Worm (Caenorhabditis elegans) whole organism, young adult: Measurements from ENCODE around the gene sbt-1.

Experiments used
- D2030.7 ChIP-seq: fragments of 200-800 bp; sonication (Bioruptor generic); IDR thresholded peaks from 2 replicates; pipeline ENCODE4 v1.3.6; 2022; ENCODE audit warnings: missing genetic modification reagents, missing genetic modification characterization, missing compliant biosample characterization
- T26A5.8 ChIP-seq: sonication (generic microtip); optimal IDR thresholded peaks from 2 replicates; lab custom pipeline; 2016; ENCODE audit warnings: missing genetic modification characterization, missing compliant biosample characterization
- ama-1 ChIP-seq, 3 experiments: fragments of 150-350 bp in 1 of 3; sonication (generic microtip) in 2 of 3; optimal IDR thresholded peaks; 2 replicates each; lab custom pipeline; 2014 to 2018; ENCODE audit warnings: missing biosample characterization in 2 of 3, missing genetic modification characterization in 2 of 3, missing genetic modification reagents in 2 of 3
- athp-1 ChIP-seq: sonication (generic microtip); optimal IDR thresholded peaks from 2 replicates; lab custom pipeline; 2017; ENCODE audit warnings: mild to moderate bottlenecking, missing genetic modification characterization, missing compliant biosample characterization
- attf-3 ChIP-seq: fragments of 200-800 bp; sonication (Bioruptor generic); conservative IDR thresholded peaks from 2 replicates; pipeline ENCODE4 v1.3.6; 2022; ENCODE audit warnings: missing genetic modification reagents, missing genetic modification characterization, missing compliant biosample characterization
- attf-5 ChIP-seq: fragments of 200-800 bp; sonication (Bioruptor generic); optimal IDR thresholded peaks from 2 replicates; lab custom pipeline; 2018; ENCODE audit warnings: mild to moderate bottlenecking, missing genetic modification characterization, missing compliant biosample characterization
- nfya-1 ChIP-seq: sonication (generic microtip); optimal IDR thresholded peaks from 2 replicates; lab custom pipeline; 2017; ENCODE audit warnings: antibody characterized with exemption, missing compliant biosample characterization, missing genetic modification characterization, borderline replicate concordance; ENCODE audit not compliant: insufficient read depth
- nhr-27 ChIP-seq: fragments of 200-800 bp; sonication (Bioruptor generic); optimal IDR thresholded peaks from 2 replicates; lab custom pipeline; 2018; ENCODE audit warnings: mild to moderate bottlenecking, missing genetic modification characterization, moderate library complexity, missing compliant biosample characterization
- pha-4 ChIP-seq: fragments of 150-350 bp; sonication (generic microtip); optimal IDR thresholded peaks from 2 replicates; lab custom pipeline; 2014; ENCODE audit warnings: missing biosample characterization, missing genetic modification reagents, missing genetic modification characterization
- snpc-4 ChIP-seq, 5 experiments: fragments of 150-350 bp in 1 of 5; sonication (generic microtip) in 4 of 5; optimal IDR thresholded peaks; 2 replicates each; lab custom pipeline; 2014 to 2018; ENCODE audit warnings: missing genetic modification characterization in 5 of 5, missing biosample characterization in 3 of 5, antibody characterized with exemption in 2 of 5, mild to moderate bottlenecking in 2 of 5, missing compliant biosample characterization in 2 of 5, missing genotype in 2 of 5, moderate library complexity in 2 of 5, missing genetic modification reagents in 1 of 5
- unc-130 ChIP-seq: sonication (generic microtip); optimal IDR thresholded peaks from 2 replicates; lab custom pipeline; 2016; ENCODE audit warnings: missing genetic modification reagents, missing genetic modification characterization, missing compliant biosample characterization

DNA sequence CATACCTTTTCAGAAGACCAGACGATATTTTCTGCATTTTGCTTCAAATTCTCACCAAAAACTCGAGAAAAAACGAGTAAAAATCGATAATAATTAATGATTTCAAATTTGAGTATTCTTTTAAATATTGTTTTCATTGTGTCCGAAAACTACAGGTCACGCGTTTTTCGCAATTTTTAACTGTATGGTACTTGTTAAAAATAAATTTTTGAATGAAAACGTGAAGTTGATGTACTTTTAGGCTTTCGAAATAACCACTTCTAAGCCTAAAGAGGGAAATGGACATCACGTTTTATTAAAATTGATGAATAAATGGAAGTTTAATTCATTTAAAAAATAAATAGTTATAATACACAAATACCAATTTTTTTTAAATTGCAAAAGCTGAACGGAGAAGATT lies 25.8 kb downstream of the sbt-1 start, which contains the start of gene Y44A6D.5:
- TF ChIP-seq nhr-27 (tag; lab: Kevin White, UChicago), result no peak
- no peak for TF ChIP-seq ama-1 (optimal IDR thresholded peaks at IDR 0.05; lab: Kevin White, UChicago)
- TF ChIP-seq ama-1 (GFP tag; optimal IDR thresholded peaks at IDR 0.05; lab: Kevin White, UChicago), result no peak
- TF ChIP-seq D2030.7 (GFP tag; lab: Robert Waterston, UW), result no peak
- TF ChIP-seq athp-1 (tag; lab: Kevin White, UChicago), result no peak
- TF ChIP-seq attf-3 (GFP tag; lab: Robert Waterston, UW), result no peak
- TF ChIP-seq pha-4 (tag; lab: Kevin White, UChicago), result no peak
- TF ChIP-seq attf-5 (GFP tag; lab: Kevin White, UChicago), result no peak
- TF ChIP-seq unc-130 (GFP tag; lab: Kevin White, UChicago), result no peak
- no peak for TF ChIP-seq snpc-4 (GFP tag; optimal IDR thresholded peaks at IDR 0.05; lab: Kevin White, UChicago)
- TF ChIP-seq snpc-4 (tag; optimal IDR thresholded peaks at IDR 0.05; lab: Kevin White, UChicago), result no peak
- TF ChIP-seq T26A5.8 (tag; lab: Kevin White, UChicago), result no peak
- TF ChIP-seq nfya-1, result no peak
